Worm (Caenorhabditis elegans): ENCODE results near the gene C17G1.5.

ce11 chrX:9941379-9941778 is 2.8 kb downstream of the C17G1.5 start:
- TF ChIP-seq die-1 (tag; optimal IDR thresholded peaks at IDR 0.05): no peak
- no peak for TF ChIP-seq aptf-2 (GFP tag; conservative IDR thresholded peaks at IDR 0.05)
- no peak for TF ChIP-seq sdz-38 (tag; optimal IDR thresholded peaks at IDR 0.05)
- no peak for TF ChIP-seq pha-4 (tag; optimal IDR thresholded peaks at IDR 0.05)
- TF ChIP-seq sptf-2 (GFP tag; optimal IDR thresholded peaks at IDR 0.05): no peak
- TF ChIP-seq tbp1 (GFP tag; optimal IDR thresholded peaks at IDR 0.05): no peak
- TF ChIP-seq ZK185.1 (tag; optimal IDR thresholded peaks at IDR 0.05; ENCODE audit: poor library complexity, severe bottlenecking): no peak
- no peak for TF ChIP-seq ama-1 (optimal IDR thresholded peaks at IDR 0.05)
- TF ChIP-seq ama-1 (GFP tag; optimal IDR thresholded peaks at IDR 0.05): no peak
- no peak for TF ChIP-seq ceh-58 (GFP tag; IDR thresholded peaks at IDR 0.05)
- no peak for TF ChIP-seq F33H1.4 (GFP tag; IDR thresholded peaks at IDR 0.05)
- TF ChIP-seq nfyb-1 (GFP tag; IDR thresholded peaks at IDR 0.05): no peak
- no peak for TF ChIP-seq fkh-3 (tag; optimal IDR thresholded peaks at IDR 0.05)

Data from whole organism, young adult.